Fruit fly (Drosophila melanogaster) S2 (cell line): ENCODE results near the gene Wbp2.

Source experiments
- CG8478 ChIP-seq: fragments of >200 bp; optimal IDR thresholded peaks from 2 replicates; lab custom pipeline; 2018
- CTCF ChIP-seq, 2 experiments: fragments of >200 bp; optimal IDR thresholded peaks; 2 replicates each; lab custom pipeline; 2018

- TF ChIP-seq CTCF (optimal IDR thresholded peaks at IDR 0.05; lab: Kevin White, UChicago) (peak; percentile 35), CG8478 (lab: Kevin White, UChicago) (no peak)
These were observed 44.2 kb upstream of the Wbp2 start, which contains the start of gene Sap130 for dm6 chr3L:12805660-12806289.
